Fruit fly (Drosophila melanogaster): ENCODE results near the gene CG6908.
A peak's percentile ranks its signal among the peaks of the same experiment; 100 is the strongest.

Gene CG6908

dm6 chr3R:11656614-11657216 is 33.1 kb downstream of the CG6908 start (continued):
- TF ChIP-seq CG3281 (GFP tag; optimal IDR thresholded peaks at IDR 0.05) (peak; percentile 95), caup (GFP tag; optimal IDR thresholded peaks at IDR 0.05; ENCODE audit: severe bottlenecking) (peak; percentile 96), CG11398 (GFP tag; optimal IDR thresholded peaks at IDR 0.05) (peak; percentile 83), odd (GFP tag; optimal IDR thresholded peaks at IDR 0.05) (peak; percentile 90), CG1603 (tag; optimal IDR thresholded peaks at IDR 0.05) (peak; percentile 95), CG1024 (GFP tag; IDR thresholded peaks at IDR 0.05) (peak; percentile 90), sqz (GFP tag; optimal IDR thresholded peaks at IDR 0.05) (peak; percentile 86), sr (GFP tag; IDR thresholded peaks at IDR 0.05) (peak; percentile 84), Dek (tag; optimal IDR thresholded peaks at IDR 0.05) (peak; percentile 97), mirr (GFP tag; optimal IDR thresholded peaks at IDR 0.05) (peak; percentile 65), Xbp1 (GFP tag; optimal IDR thresholded peaks at IDR 0.05) (peak; percentile 97), MTF-1 (GFP tag; optimal IDR thresholded peaks at IDR 0.05; ENCODE audit: borderline replicate concordance) (peak; percentile 92), Dbx (GFP tag; IDR thresholded peaks at IDR 0.05) (peak; percentile 97), peb (GFP tag; IDR thresholded peaks at IDR 0.05) (peak; percentile 88), CG2889 (GFP tag; IDR thresholded peaks at IDR 0.05) (peak; percentile 96), CG7556 (GFP tag; optimal IDR thresholded peaks at IDR 0.05) (peak; percentile 95), CG9609 (GFP tag; optimal IDR thresholded peaks at IDR 0.05) (peak; percentile 91), CG10565 (GFP tag; optimal IDR thresholded peaks at IDR 0.05) (peak; percentile 75), CG12659 (GFP tag; optimal IDR thresholded peaks at IDR 0.05) (peak; percentile 98), grn (GFP tag; optimal IDR thresholded peaks at IDR 0.05) (peak; percentile 62), Sry-β (GFP tag; optimal IDR thresholded peaks at IDR 0.05) (peak; percentile 59), Mes4 (GFP tag; optimal IDR thresholded peaks at IDR 0.05) (peak; percentile 87), schlank (tag; optimal IDR thresholded peaks at IDR 0.05) (peak; percentile 94), sob (GFP tag; IDR thresholded peaks at IDR 0.05) (peak; percentile 97), CG10274 (GFP tag; optimal IDR thresholded peaks at IDR 0.05) (peak; percentile 81), al (GFP tag; IDR thresholded peaks at IDR 0.05) (peak; percentile 97), pho (GFP tag; optimal IDR thresholded peaks at IDR 0.05) (peak; percentile 96), row (GFP tag; IDR thresholded peaks at IDR 0.05) (peak; percentile 97), Myb (GFP tag; optimal IDR thresholded peaks at IDR 0.05) (peak; percentile 83), pzg (GFP tag; optimal IDR thresholded peaks at IDR 0.05) (peak; percentile 22), tna (GFP tag; IDR thresholded peaks at IDR 0.05; ENCODE audit: partially characterized antibody) (no peak), run (tag; optimal IDR thresholded peaks at IDR 0.05) (peak; percentile 89), unpg (GFP tag; optimal IDR thresholded peaks at IDR 0.05) (peak; percentile 97), Max (GFP tag; optimal IDR thresholded peaks at IDR 0.05) (peak; percentile 92), Dll (GFP tag; IDR thresholded peaks at IDR 0.05; ENCODE audit: partially characterized antibody) (no peak), CG15479 (GFP tag; optimal IDR thresholded peaks at IDR 0.05) (no peak), CG34376 (GFP tag; optimal IDR thresholded peaks at IDR 0.05) (peak; percentile 77), CG43689 (GFP tag; IDR thresholded peaks at IDR 0.05) (peak; percentile 88), CG7372 (GFP tag; IDR thresholded peaks at IDR 0.05) (peak; percentile 95), cwo (GFP tag; optimal IDR thresholded peaks at IDR 0.05) (peak; percentile 92), twi (tag; optimal IDR thresholded peaks at IDR 0.05) (peak; percentile 82), PHDP (tag; optimal IDR thresholded peaks at IDR 0.05) (peak; percentile 97), gsb (GFP tag; IDR thresholded peaks at IDR 0.05) (peak; percentile 95), CG4730 (GFP tag; IDR thresholded peaks at IDR 0.05) (peak; percentile 95), aop (GFP tag; IDR thresholded peaks at IDR 0.05) (peak; percentile 83), CG13123 (GFP tag; optimal IDR thresholded peaks at IDR 0.05) (peak; percentile 93), CG31224 (GFP tag; IDR thresholded peaks at IDR 0.05) (peak; percentile 94), CG11695 (GFP tag; IDR thresholded peaks at IDR 0.05) (peak; percentile 97), CG17612 (GFP tag; IDR thresholded peaks at IDR 0.05) (peak; percentile 94), eve (GFP tag; optimal IDR thresholded peaks at IDR 0.05) (peak in 1 of 2 experiments; percentile 97)
